Comparison of ENCODE assay signal across 6 fruit fly cellular contexts in the genomic region with DNA sequence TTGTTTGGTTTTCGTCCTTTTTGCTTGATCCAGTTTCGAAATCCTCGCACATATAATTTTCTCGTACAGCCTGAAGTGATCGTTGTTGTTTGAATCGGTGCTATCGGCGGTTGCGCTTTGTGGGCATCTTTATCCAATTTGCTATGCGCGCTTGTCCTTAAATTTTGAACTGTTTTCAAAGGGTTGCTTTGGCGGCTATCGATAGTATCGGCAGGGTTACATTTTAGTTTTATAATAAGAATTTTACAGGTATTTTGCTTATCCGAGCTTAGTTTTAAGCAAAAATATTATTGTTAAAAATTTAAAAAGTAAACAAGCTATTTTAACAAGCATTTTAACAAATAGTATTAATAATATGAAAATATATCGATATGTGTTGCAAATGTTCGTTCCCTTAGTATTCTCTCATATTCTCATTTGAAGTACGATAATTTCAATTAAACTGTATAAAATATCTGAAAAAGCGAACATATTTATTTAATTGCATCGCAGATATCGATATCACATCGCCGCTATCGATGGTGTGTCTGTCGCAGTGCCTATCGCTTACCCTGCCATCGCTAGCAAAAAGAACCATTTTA.
TF ChIP-seq lines count a peak whose summit lies in the region.

A gene (minus strand): TSS at position 197 of the 581 bp plus-strand sequence.
A gene (plus strand): TSS at position 528 of the 581 bp plus-strand sequence.

- no peak for TF ChIP-seq CTCF in whole organism, embryonic (GFP tag; optimal IDR thresholded peaks at IDR 0.05; lab: Kevin White, UChicago)

TF ChIP-seq in Kc167, 6 proteins besides CTCF, POLR2A, EP300 and RAD21:
- TF ChIP-seq ttk (optimal IDR thresholded peaks at IDR 0.05; lab: Kevin White, UChicago) (no peak), insv (optimal IDR thresholded peaks at IDR 0.05; lab: Kevin White, UChicago) (no peak), Myc (optimal IDR thresholded peaks at IDR 0.05; lab: Kevin White, UChicago) (no peak), h (optimal IDR thresholded peaks at IDR 0.05; lab: Kevin White, UChicago) (no peak), psq (optimal IDR thresholded peaks at IDR 0.05; lab: Kevin White, UChicago) (peak; percentile 70)

TF ChIP-seq in whole organism, 6 proteins besides CTCF, POLR2A, EP300 and RAD21:
- no peak for TF ChIP-seq pan (optimal IDR thresholded peaks at IDR 0.05; lab: Kevin White, UChicago)
- TF ChIP-seq psq (optimal IDR thresholded peaks at IDR 0.05; lab: Kevin White, UChicago), result peak; percentile 62
- no peak for TF ChIP-seq EcR (GFP tag; optimal IDR thresholded peaks at IDR 0.05; lab: Kevin White, UChicago)
- TF ChIP-seq usp (GFP tag; optimal IDR thresholded peaks at IDR 0.05; lab: Kevin White, UChicago), result no peak
- no peak for TF ChIP-seq CG8478 (optimal IDR thresholded peaks at IDR 0.05; lab: Kevin White, UChicago)
- no peak for TF ChIP-seq Dll (optimal IDR thresholded peaks at IDR 0.05; lab: Kevin White, UChicago)

TF ChIP-seq in whole organism, adult, 20 proteins besides CTCF, POLR2A, EP300 and RAD21 (continues in another document):
- TF ChIP-seq CG7101 (tag; optimal IDR thresholded peaks at IDR 0.05; lab: Kevin White, UChicago) (peak; percentile 13), Hr96 (GFP tag; optimal IDR thresholded peaks at IDR 0.05; lab: Kevin White, UChicago) (no peak), CG14711 (tag; optimal IDR thresholded peaks at IDR 0.05; lab: Kevin White, UChicago) (peak; percentile 76), cnc (optimal IDR thresholded peaks at IDR 0.05; lab: Kevin White, UChicago) (no peak), pad (GFP tag; optimal IDR thresholded peaks at IDR 0.05; lab: Kevin White, UChicago) (peak; percentile 30), CG1620 (GFP tag; optimal IDR thresholded peaks at IDR 0.05; lab: Kevin White, UChicago) (peak; percentile 56), toe (GFP tag; optimal IDR thresholded peaks at IDR 0.05; lab: Kevin White, UChicago) (no peak), CG5204 (GFP tag; optimal IDR thresholded peaks at IDR 0.05; lab: Kevin White, UChicago) (no peak), ovo (GFP tag; optimal IDR thresholded peaks at IDR 0.05; lab: Kevin White, UChicago) (peak; percentile 39), Clk (GFP tag; optimal IDR thresholded peaks at IDR 0.05; lab: Kevin White, UChicago) (no peak), CG11617 (GFP tag; optimal IDR thresholded peaks at IDR 0.05; lab: Kevin White, UChicago) (peak; percentile 64), kay (GFP tag; lab: Kevin White, UChicago; ENCODE audit: borderline replicate concordance) (peak; percentile 17), CG7045 (GFP tag; optimal IDR thresholded peaks at IDR 0.05; lab: Kevin White, UChicago) (no peak), cic (GFP tag; optimal IDR thresholded peaks at IDR 0.05; lab: Kevin White, UChicago) (no peak), tj (GFP tag; optimal IDR thresholded peaks at IDR 0.05; lab: Kevin White, UChicago) (no peak), CG33017 (tag; optimal IDR thresholded peaks at IDR 0.05; lab: Kevin White, UChicago) (peak; percentile 13), Mnt (GFP tag; optimal IDR thresholded peaks at IDR 0.05; lab: Kevin White, UChicago) (peak; percentile 36), Crg-1 (GFP tag; optimal IDR thresholded peaks at IDR 0.05; lab: Kevin White, UChicago) (no peak), bab1 (GFP tag; optimal IDR thresholded peaks at IDR 0.05; lab: Kevin White, UChicago) (no peak)

TF ChIP-seq in whole organism, embryonic, 481 proteins besides CTCF, POLR2A, EP300 and RAD21 (continues in another document):
- TF ChIP-seq da (GFP tag; optimal IDR thresholded peaks at IDR 0.05; lab: Kevin White, UChicago), result no peak
- peak; percentile 45; the same call in 1 of the 2 replicates for TF ChIP-seq CG32532 (GFP tag; IDR thresholded peaks at IDR 0.05; lab: Robert Waterston, UW)
- peak; percentile 3 for TF ChIP-seq CG12942 (GFP tag; optimal IDR thresholded peaks at IDR 0.05; lab: Kevin White, UChicago)
- TF ChIP-seq CG17802 (tag; optimal IDR thresholded peaks at IDR 0.05; lab: Kevin White, UChicago), result no peak
- TF ChIP-seq CrebB (tag; optimal IDR thresholded peaks at IDR 0.05; lab: Kevin White, UChicago), result no peak
- TF ChIP-seq Camta (GFP tag; optimal IDR thresholded peaks at IDR 0.05; lab: Kevin White, UChicago), result no peak
- no peak for TF ChIP-seq CG8478 (optimal IDR thresholded peaks at IDR 0.05; lab: Kevin White, UChicago)
- TF ChIP-seq CkIIα-i1 (GFP tag; IDR thresholded peaks at IDR 0.05; lab: Robert Waterston, UW), result no peak
- no peak for TF ChIP-seq shn (GFP tag; optimal IDR thresholded peaks at IDR 0.05; lab: Kevin White, UChicago)
- peak; percentile 11 for TF ChIP-seq CG18011 (GFP tag; optimal IDR thresholded peaks at IDR 0.05; lab: Kevin White, UChicago)
- TF ChIP-seq nerfin-2 (GFP tag; IDR thresholded peaks at IDR 0.05; lab: Robert Waterston, UW; ENCODE audit: partially characterized antibody), result peak; percentile 87
- no peak for TF ChIP-seq maf-S (GFP tag; optimal IDR thresholded peaks at IDR 0.05; lab: Kevin White, UChicago)
- TF ChIP-seq CG16863 (GFP tag; optimal IDR thresholded peaks at IDR 0.05; lab: Kevin White, UChicago), result no peak
- no peak for TF ChIP-seq luna (GFP tag; optimal IDR thresholded peaks at IDR 0.05; lab: Kevin White, UChicago)
- TF ChIP-seq Mrtf (GFP tag; IDR thresholded peaks at IDR 0.05; lab: Robert Waterston, UW), result no peak
- no peak for TF ChIP-seq CG31224 (GFP tag; IDR thresholded peaks at IDR 0.05; lab: Robert Waterston, UW)
- peak; percentile 4 for TF ChIP-seq CG17359 (tag; optimal IDR thresholded peaks at IDR 0.05; lab: Kevin White, UChicago)
- peak; percentile 55 for TF ChIP-seq CG17186 (GFP tag; optimal IDR thresholded peaks at IDR 0.05; lab: Kevin White, UChicago)
- 0 out of 3 replicates have a peak, but pooled peaks have one; percentile 45 for TF ChIP-seq CG2889 (GFP tag; IDR thresholded peaks at IDR 0.05; lab: Robert Waterston, UW)

TF ChIP-seq in whole organism, prepupa, 60 proteins besides CTCF, POLR2A, EP300 and RAD21:
- TF ChIP-seq CG3032 (tag; optimal IDR thresholded peaks at IDR 0.05; lab: Kevin White, UChicago), result peak; percentile 24
- TF ChIP-seq CG8319 (GFP tag; optimal IDR thresholded peaks at IDR 0.05; lab: Kevin White, UChicago), result no peak
- TF ChIP-seq cyc (GFP tag; optimal IDR thresholded peaks at IDR 0.05; lab: Kevin White, UChicago), result peak; percentile 30
- TF ChIP-seq Sox14 (GFP tag; optimal IDR thresholded peaks at IDR 0.05; lab: Kevin White, UChicago), result no peak
- peak; percentile 26 for TF ChIP-seq CG31627 (GFP tag; optimal IDR thresholded peaks at IDR 0.05; lab: Kevin White, UChicago)
- peak; percentile 64 for TF ChIP-seq svp (GFP tag; lab: Kevin White, UChicago)
- TF ChIP-seq CG15336 (GFP tag; IDR thresholded peaks at IDR 0.05; lab: Robert Waterston, UW), result no peak
- peak; percentile 2 for TF ChIP-seq achi (GFP tag; optimal IDR thresholded peaks at IDR 0.05; lab: Kevin White, UChicago)
- TF ChIP-seq fkh (GFP tag; optimal IDR thresholded peaks at IDR 0.05; lab: Kevin White, UChicago), result peak; percentile 11
- TF ChIP-seq Eip78C (GFP tag; lab: Kevin White, UChicago), result peak; percentile 77
- no peak for TF ChIP-seq CG11294 (GFP tag; IDR thresholded peaks at IDR 0.05; lab: Robert Waterston, UW)
- peak; percentile 62 for TF ChIP-seq esn (GFP tag; optimal IDR thresholded peaks at IDR 0.05; lab: Kevin White, UChicago)
- peak; percentile 30 for TF ChIP-seq Eip93F (GFP tag; optimal IDR thresholded peaks at IDR 0.05; lab: Kevin White, UChicago)
- TF ChIP-seq lz (GFP tag; optimal IDR thresholded peaks at IDR 0.05; lab: Kevin White, UChicago), result peak; percentile 38
- 0 out of 3 replicates have a peak, but pooled peaks have one; percentile 16 for TF ChIP-seq eg (GFP tag; IDR thresholded peaks at IDR 0.05; lab: Robert Waterston, UW)
- TF ChIP-seq CG6163 (GFP tag; IDR thresholded peaks at IDR 0.05; lab: Robert Waterston, UW), result peak; percentile 69
- TF ChIP-seq CG11902 (GFP tag; optimal IDR thresholded peaks at IDR 0.05; lab: Kevin White, UChicago), result peak; percentile 4

TF ChIP-seq in whole organism, wandering third instar larva, 38 proteins besides CTCF, POLR2A, EP300 and RAD21 (continues in another document):
- TF ChIP-seq psq (GFP tag; optimal IDR thresholded peaks at IDR 0.05; lab: Kevin White, UChicago) (peak; percentile 99), Mio (GFP tag; optimal IDR thresholded peaks at IDR 0.05; lab: Kevin White, UChicago) (no peak), usp (GFP tag; optimal IDR thresholded peaks at IDR 0.05; lab: Kevin White, UChicago) (no peak), Myc (optimal IDR thresholded peaks at IDR 0.05; lab: Kevin White, UChicago) (peak; percentile 20), Hr78 (GFP tag; optimal IDR thresholded peaks at IDR 0.05; lab: Kevin White, UChicago) (no peak), rgr (GFP tag; optimal IDR thresholded peaks at IDR 0.05; lab: Kevin White, UChicago) (peak; percentile 40), tai (GFP tag; optimal IDR thresholded peaks at IDR 0.05; lab: Kevin White, UChicago) (no peak), GATAd (GFP tag; optimal IDR thresholded peaks at IDR 0.05; lab: Kevin White, UChicago) (no peak), lola (GFP tag; optimal IDR thresholded peaks at IDR 0.05; lab: Kevin White, UChicago) (no peak), Sp1 (GFP tag; optimal IDR thresholded peaks at IDR 0.05; lab: Kevin White, UChicago) (no peak), Abd-B (GFP tag; optimal IDR thresholded peaks at IDR 0.05; lab: Kevin White, UChicago) (no peak), dmrt93B (GFP tag; optimal IDR thresholded peaks at IDR 0.05; lab: Kevin White, UChicago) (no peak), sv (GFP tag; optimal IDR thresholded peaks at IDR 0.05; lab: Kevin White, UChicago) (no peak), dsf (GFP tag; optimal IDR thresholded peaks at IDR 0.05; lab: Kevin White, UChicago; ENCODE audit: borderline replicate concordance) (peak; percentile 59), ey (GFP tag; optimal IDR thresholded peaks at IDR 0.05; lab: Kevin White, UChicago) (peak; percentile 20), Dfd (GFP tag; optimal IDR thresholded peaks at IDR 0.05; lab: Kevin White, UChicago) (no peak), jim (GFP tag; optimal IDR thresholded peaks at IDR 0.05; lab: Kevin White, UChicago) (no peak), HLH106 (tag; optimal IDR thresholded peaks at IDR 0.05; lab: Kevin White, UChicago) (peak; percentile 41), Hr83 (GFP tag; optimal IDR thresholded peaks at IDR 0.05; lab: Kevin White, UChicago; ENCODE audit: poor library complexity, severe bottlenecking) (peak; percentile 15), pan (optimal IDR thresholded peaks at IDR 0.05; lab: Kevin White, UChicago) (no peak), Dif (GFP tag; optimal IDR thresholded peaks at IDR 0.05; lab: Kevin White, UChicago; ENCODE audit: partially characterized antibody) (no peak), CG9705 (GFP tag; optimal IDR thresholded peaks at IDR 0.05; lab: Kevin White, UChicago) (peak; percentile 24), Rel (GFP tag; optimal IDR thresholded peaks at IDR 0.05; lab: Kevin White, UChicago) (no peak), Rel (tag; optimal IDR thresholded peaks at IDR 0.05; lab: Kevin White, UChicago) (no peak), CrebA (GFP tag; optimal IDR thresholded peaks at IDR 0.05; lab: Kevin White, UChicago; ENCODE audit: borderline replicate concordance) (no peak), dl (GFP tag; optimal IDR thresholded peaks at IDR 0.05; lab: Kevin White, UChicago; ENCODE audit: insufficient read depth in 1 of 2, partially characterized antibody in 2 of 2) (no peak)
